Fruit fly (Drosophila melanogaster) whole organism, prepupa: ENCODE data around the gene CG31676.

Experiments used
- CG16779 ChIP-seq: fragments of 200-800 bp; sonication (Bioruptor generic); optimal IDR thresholded peaks from 3 replicates; lab custom pipeline; 2017; ENCODE audit warnings: missing biosample characterization, mild to moderate bottlenecking, missing genetic modification characterization
- CG6854 ChIP-seq: fragments of 200-800 bp; sonication (Bioruptor generic); optimal IDR thresholded peaks from 2 replicates; lab custom pipeline; 2017; ENCODE audit warnings: missing biosample characterization, mild to moderate bottlenecking, missing genetic modification characterization
- CG8632 ChIP-seq: fragments of 200-800 bp; sonication (Bioruptor generic); optimal IDR thresholded peaks from 3 replicates; lab custom pipeline; 2016; ENCODE audit warnings: missing biosample characterization, missing genetic modification characterization
- Hr38 ChIP-seq: sonication (Bioruptor generic); optimal IDR thresholded peaks from 2 replicates; lab custom pipeline; 2016; ENCODE audit warnings: missing biosample characterization, missing genetic modification characterization
- Lpt ChIP-seq: fragments of 200-800 bp; sonication (Bioruptor generic); optimal IDR thresholded peaks from 3 replicates; lab custom pipeline; 2016; ENCODE audit warnings: missing biosample characterization, missing genetic modification characterization
- Sox102F ChIP-seq: fragments of 200-800 bp; sonication (Bioruptor generic); optimal IDR thresholded peaks from 2 replicates; lab custom pipeline; 2016; ENCODE audit warnings: missing biosample characterization, mild to moderate bottlenecking, missing genetic modification characterization
- eg ChIP-seq: fragments of 200-800 bp; sonication (Bioruptor generic); IDR thresholded peaks from 3 replicates; pipeline ENCODE4 v1.3.6; 2022; ENCODE audit warnings: missing biosample characterization, missing genetic modification characterization

DNA sequence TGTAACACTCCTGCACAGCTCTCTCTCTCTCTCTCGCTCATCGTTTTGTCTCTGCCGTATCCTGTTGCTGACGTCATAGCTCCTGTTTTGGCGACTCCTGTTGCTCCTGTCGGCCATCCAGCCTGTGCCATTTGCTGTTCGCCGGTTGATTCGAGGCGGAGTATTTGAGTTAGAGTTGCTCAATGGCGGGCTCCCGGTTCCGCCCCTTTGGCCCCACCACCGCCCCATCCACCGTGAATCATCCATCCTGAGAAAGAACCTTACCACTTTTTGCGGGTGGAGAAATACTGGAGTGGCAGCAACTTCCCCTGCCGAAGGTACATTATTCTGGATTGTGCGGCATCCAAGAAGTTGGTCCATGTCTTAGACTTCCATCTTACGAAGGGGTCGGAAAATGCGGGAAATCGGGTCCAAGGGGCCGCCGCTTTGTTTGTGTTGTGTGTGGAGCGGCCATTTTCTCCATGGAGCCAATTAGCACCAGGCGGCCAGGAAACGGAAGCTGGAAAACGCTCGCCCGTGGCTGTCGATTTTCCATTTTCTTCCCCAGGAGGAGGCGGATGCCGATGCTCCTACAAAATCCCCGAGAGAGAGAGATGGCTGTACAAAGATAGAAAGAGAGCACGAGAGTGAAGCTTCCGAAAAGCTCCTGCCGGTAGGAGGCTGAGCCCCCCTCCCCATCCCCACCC, 31.9 kb upstream of the CG31676 start:
- TF ChIP-seq CG16779 (tag; lab: Kevin White, UChicago), result no peak
- TF ChIP-seq Sox102F (GFP tag; lab: Kevin White, UChicago), result no peak
- TF ChIP-seq CG8632 (GFP tag; lab: Kevin White, UChicago), result no peak
- TF ChIP-seq Hr38 (GFP tag; lab: Kevin White, UChicago), result no peak
- TF ChIP-seq CG6854 (GFP tag; lab: Kevin White, UChicago), result no peak
- TF ChIP-seq Lpt (GFP tag; lab: Kevin White, UChicago), result no peak
- TF ChIP-seq eg (GFP tag; lab: Robert Waterston, UW), result no peak; the same call in 2 of the 3 replicates
